Worm (Caenorhabditis elegans): Measurements from ENCODE around the gene T04A6.1.

The T04A6.1 gene

ce11 chrIII:7622922-7623321 is 6.6 kb downstream of the T04A6.1 start (continued):
- TF ChIP-seq sea-2 (GFP tag; optimal IDR thresholded peaks at IDR 0.05): no peak
- no peak for TF ChIP-seq snpc-4 (tag; optimal IDR thresholded peaks at IDR 0.05)
- TF ChIP-seq ceh-82 (tag; optimal IDR thresholded peaks at IDR 0.05): no peak
- TF ChIP-seq nhr-25 (tag; optimal IDR thresholded peaks at IDR 0.05): peak; percentile 12
- peak in 1 of 3 experiments; percentile 64 for TF ChIP-seq elt-3 (tag; optimal IDR thresholded peaks at IDR 0.05)
- TF ChIP-seq nhr-11 (tag; optimal IDR thresholded peaks at IDR 0.05): no peak
- no peak for TF ChIP-seq elt-1 (tag; optimal IDR thresholded peaks at IDR 0.05)

- no peak for TF ChIP-seq lin-15B (tag; optimal IDR thresholded peaks at IDR 0.05)
- no peak for TF ChIP-seq ztf-4 (tag; optimal IDR thresholded peaks at IDR 0.05)
- TF ChIP-seq ceh-9 (tag; optimal IDR thresholded peaks at IDR 0.05): no peak
- TF ChIP-seq nhr-43 (tag; optimal IDR thresholded peaks at IDR 0.05; ENCODE audit: poor library complexity, severe bottlenecking): no peak
- no peak for TF ChIP-seq ztf-11 (tag; optimal IDR thresholded peaks at IDR 0.05)
- no peak for TF ChIP-seq tbx-2 (tag; optimal IDR thresholded peaks at IDR 0.05)
- TF ChIP-seq fos-1 (tag; optimal IDR thresholded peaks at IDR 0.05): no peak
- TF ChIP-seq ama-1 (optimal IDR thresholded peaks at IDR 0.05): no peak
- TF ChIP-seq zag-1 (tag; optimal IDR thresholded peaks at IDR 0.05): no peak
- no peak for TF ChIP-seq ceh-28 (tag; optimal IDR thresholded peaks at IDR 0.05)
- TF ChIP-seq egl-5 (tag; optimal IDR thresholded peaks at IDR 0.05): no peak
Measured at ce11 chrIII:7625086-7625485, 8.8 kb downstream of the T04A6.1 start, which contains the start of gene fbn-1. Gene fbn-1 (plus strand): TSS chrIII:7625386.

ce11 chrIII:7641337-7641736 is 25.0 kb downstream of the T04A6.1 start:
- no peak for TF ChIP-seq pqm-1 (tag; optimal IDR thresholded peaks at IDR 0.05)
- no peak for TF ChIP-seq elt-2 (tag; optimal IDR thresholded peaks at IDR 0.05)
- no peak for TF ChIP-seq fos-1 (tag; optimal IDR thresholded peaks at IDR 0.05)
- TF ChIP-seq elt-3 (tag; optimal IDR thresholded peaks at IDR 0.05): no peak
- TF ChIP-seq nhr-28 (tag; optimal IDR thresholded peaks at IDR 0.05): no peak
- no peak for TF ChIP-seq elt-1 (tag; optimal IDR thresholded peaks at IDR 0.05)
- TF ChIP-seq ceh-82 (tag; optimal IDR thresholded peaks at IDR 0.05): no peak
- no peak for TF ChIP-seq lsy-12 (tag; optimal IDR thresholded peaks at IDR 0.05)
- TF ChIP-seq ceh-28 (tag; optimal IDR thresholded peaks at IDR 0.05): no peak
- no peak for TF ChIP-seq nhr-25 (tag; optimal IDR thresholded peaks at IDR 0.05)
- no peak for TF ChIP-seq nhr-67 (tag; optimal IDR thresholded peaks at IDR 0.05)
- no peak for TF ChIP-seq pha-4 (tag; optimal IDR thresholded peaks at IDR 0.05)
- TF ChIP-seq nhr-237 (tag; optimal IDR thresholded peaks at IDR 0.05): no peak
- TF ChIP-seq skn-1 (tag; optimal IDR thresholded peaks at IDR 0.05): no peak
- TF ChIP-seq ceh-16 (tag; optimal IDR thresholded peaks at IDR 0.05): no peak
- no peak for TF ChIP-seq zag-1 (tag; optimal IDR thresholded peaks at IDR 0.05)
- TF ChIP-seq lin-15B (tag; optimal IDR thresholded peaks at IDR 0.05): no peak

- TF ChIP-seq elt-2 (tag; optimal IDR thresholded peaks at IDR 0.05) (peak; percentile 23), lin-15B (tag; optimal IDR thresholded peaks at IDR 0.05) (no peak), sea-2 (GFP tag; optimal IDR thresholded peaks at IDR 0.05) (no peak), ceh-28 (tag; optimal IDR thresholded peaks at IDR 0.05) (no peak), egl-27 (tag; optimal IDR thresholded peaks at IDR 0.05) (no peak), snpc-4 (tag; optimal IDR thresholded peaks at IDR 0.05) (no peak), elt-3 (tag; optimal IDR thresholded peaks at IDR 0.05) (no peak), nhr-76 (tag; optimal IDR thresholded peaks at IDR 0.05) (no peak), daf-12 (tag; optimal IDR thresholded peaks at IDR 0.05) (no peak), lsy-12 (tag; optimal IDR thresholded peaks at IDR 0.05) (no peak), elt-1 (tag; optimal IDR thresholded peaks at IDR 0.05) (no peak), nhr-77 (tag; optimal IDR thresholded peaks at IDR 0.05) (no peak), egl-5 (tag; optimal IDR thresholded peaks at IDR 0.05) (no peak), nhr-43 (tag; optimal IDR thresholded peaks at IDR 0.05; ENCODE audit: poor library complexity, severe bottlenecking) (peak; percentile 66), ztf-11 (tag; optimal IDR thresholded peaks at IDR 0.05) (no peak), nhr-23 (tag; optimal IDR thresholded peaks at IDR 0.05) (peak; percentile 2), pqm-1 (tag; optimal IDR thresholded peaks at IDR 0.05) (peak; percentile 27), lin-39 (tag; optimal IDR thresholded peaks at IDR 0.05) (no peak), nhr-25 (tag; optimal IDR thresholded peaks at IDR 0.05) (peak; percentile 13), unc-39 (tag; optimal IDR thresholded peaks at IDR 0.05) (no peak), unc-62 (GFP tag; optimal IDR thresholded peaks at IDR 0.05) (no peak), ceh-16 (tag; optimal IDR thresholded peaks at IDR 0.05) (no peak), mdl-1 (tag; optimal IDR thresholded peaks at IDR 0.05) (peak; percentile 45), skn-1 (tag; optimal IDR thresholded peaks at IDR 0.05) (no peak), nhr-237 (tag; optimal IDR thresholded peaks at IDR 0.05) (no peak), nhr-12 (tag; optimal IDR thresholded peaks at IDR 0.05) (no peak)
Measured at ce11 chrIII:7642015-7642414, 25.7 kb downstream of the T04A6.1 start.

All from whole organism, L3 larva.